Fruit fly (Drosophila melanogaster): ENCODE results near the gene CG7900.

DNA sequence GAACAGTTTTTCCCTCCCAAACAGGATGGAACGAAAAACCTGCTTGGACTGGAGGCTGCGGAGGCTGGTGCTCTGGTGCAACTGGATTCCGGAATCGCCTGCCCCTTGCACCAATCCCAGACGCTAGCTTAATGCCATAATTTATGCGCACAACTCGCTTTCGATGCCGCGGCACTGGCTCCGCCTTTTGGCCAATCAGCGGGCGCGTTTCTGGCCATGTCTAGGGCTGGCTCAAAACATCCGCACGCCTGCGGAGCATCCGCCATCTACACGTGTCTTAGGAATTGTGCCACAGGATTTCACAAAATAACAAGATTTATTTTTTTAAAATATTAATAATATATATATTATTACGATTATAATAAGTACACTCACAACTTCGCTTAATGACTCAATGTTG is 40.6 kb downstream of the CG7900 start:
- no peak for TF ChIP-seq CG8478 (optimal IDR thresholded peaks at IDR 0.05)
- TF ChIP-seq Dll (optimal IDR thresholded peaks at IDR 0.05) = no peak
- no peak for TF ChIP-seq psq (optimal IDR thresholded peaks at IDR 0.05)
- no peak for TF ChIP-seq EcR (GFP tag; optimal IDR thresholded peaks at IDR 0.05)
- no peak for TF ChIP-seq usp (GFP tag; optimal IDR thresholded peaks at IDR 0.05)

Data from whole organism.